Worm (Caenorhabditis elegans) whole organism, L1 larva: ENCODE data around the gene srsx-36.

Experiments used
- ces-1 ChIP-seq: fragments of 150-350 bp; optimal IDR thresholded peaks from 2 replicates; lab custom pipeline; 2014; ENCODE audit warnings: missing biosample characterization, missing genetic modification reagents, missing genetic modification characterization
- elt-3 ChIP-seq, 6 experiments: fragments of 150-350 bp in 1 of 6; sonication (generic microtip); optimal IDR thresholded peaks; 2 replicates each; lab custom pipeline; 2017 to 2018; ENCODE audit warnings: missing biosample characterization in 6 of 6, missing genetic modification characterization in 6 of 6, inconsistent platforms in 1 of 6
- fkh-8 ChIP-seq: sonication (generic microtip); optimal IDR thresholded peaks from 2 replicates; lab custom pipeline; 2016; ENCODE audit warnings: mild to moderate bottlenecking, missing genetic modification characterization, missing compliant biosample characterization
- jun-1 ChIP-seq: fragments of 150-350 bp; optimal IDR thresholded peaks from 2 replicates; lab custom pipeline; 2014; ENCODE audit warnings: missing biosample characterization, missing genetic modification reagents, missing genetic modification characterization
- lir-3 ChIP-seq: sonication (generic microtip); optimal IDR thresholded peaks from 2 replicates; lab custom pipeline; 2016; ENCODE audit warnings: mild to moderate bottlenecking, missing genetic modification characterization, moderate library complexity, missing compliant biosample characterization; ENCODE audit not compliant: poor library complexity
- nhr-28 ChIP-seq: fragments of 150-350 bp; optimal IDR thresholded peaks from 2 replicates; lab custom pipeline; 2014; ENCODE audit warnings: missing biosample characterization, missing genetic modification characterization
- nhr-77 ChIP-seq: fragments of 150-350 bp; optimal IDR thresholded peaks from 2 replicates; lab custom pipeline; 2014; ENCODE audit warnings: missing biosample characterization, missing genetic modification characterization
- pag-3 ChIP-seq: sonication (generic microtip); optimal IDR thresholded peaks from 2 replicates; lab custom pipeline; 2017; ENCODE audit warnings: missing genetic modification characterization, mild to moderate bottlenecking, missing compliant biosample characterization, antibody characterized with exemption, borderline replicate concordance; ENCODE audit not compliant: insufficient read depth
- snpc-4 ChIP-seq: fragments of 150-350 bp; optimal IDR thresholded peaks from 2 replicates; lab custom pipeline; 2014; ENCODE audit warnings: missing biosample characterization, missing genetic modification characterization
- ztf-4 ChIP-seq: fragments of 150-350 bp; optimal IDR thresholded peaks from 2 replicates; lab custom pipeline; 2014; ENCODE audit warnings: missing biosample characterization, missing genetic modification characterization

ce11 chrV:15773141-15773540 lies 36.3 kb downstream of the srsx-36 start, which contains the start of gene nhr-60:
- TF ChIP-seq ces-1 (GFP tag; lab: Kevin White, UChicago), result no peak
- no peak for TF ChIP-seq elt-3 (tag; optimal IDR thresholded peaks at IDR 0.05; lab: Kevin White, UChicago)
- TF ChIP-seq ztf-4 (tag; lab: Kevin White, UChicago), result no peak
- no peak for TF ChIP-seq snpc-4 (tag; lab: Kevin White, UChicago)
- no peak for TF ChIP-seq nhr-28
- no peak for TF ChIP-seq pag-3 (tag; lab: Kevin White, UChicago)
- TF ChIP-seq nhr-77 (tag; lab: Kevin White, UChicago), result no peak
- no peak for TF ChIP-seq fkh-8
- no peak for TF ChIP-seq lir-3 (tag; lab: Kevin White, UChicago)
- TF ChIP-seq jun-1, result no peak
